Worm (Caenorhabditis elegans) whole organism, mixed stage, embryonic: ENCODE data around the gene C28H8.3.

Experiments used
- M03D4.4 ChIP-seq: sonication (generic microtip); optimal IDR thresholded peaks from 2 replicates; lab custom pipeline; 2017; ENCODE audit warnings: mild to moderate bottlenecking, missing genetic modification characterization, missing compliant biosample characterization
- bed-3 ChIP-seq: fragments of 200-800 bp; sonication (Bioruptor generic); optimal IDR thresholded peaks from 3 replicates; lab custom pipeline; 2018; ENCODE audit warnings: mild to moderate bottlenecking, missing genetic modification characterization, moderate library complexity, missing compliant biosample characterization
- blmp-1 ChIP-seq: fragments of 150-350 bp; optimal IDR thresholded peaks from 2 replicates; lab custom pipeline; 2014; ENCODE audit warnings: missing biosample characterization, missing genetic modification characterization
- ceh-43 ChIP-seq: fragments of 200-800 bp; sonication (Bioruptor generic); optimal IDR thresholded peaks from 2 replicates; lab custom pipeline; 2018; ENCODE audit warnings: mild to moderate bottlenecking, missing genetic modification characterization, moderate library complexity, missing compliant biosample characterization
- ceh-83 ChIP-seq: fragments of 200-800 bp; sonication (Bioruptor generic); optimal IDR thresholded peaks from 2 replicates; lab custom pipeline; 2018; ENCODE audit warnings: mild to moderate bottlenecking, missing genetic modification characterization, missing compliant biosample characterization
- ces-1 ChIP-seq: fragments of 150-350 bp; optimal IDR thresholded peaks from 2 replicates; lab custom pipeline; 2014; ENCODE audit warnings: missing biosample characterization, missing genetic modification reagents, missing genetic modification characterization
- cnd-1 ChIP-seq: fragments of 200-800 bp; sonication (Bioruptor generic); optimal IDR thresholded peaks from 2 replicates; lab custom pipeline; 2018; ENCODE audit warnings: mild to moderate bottlenecking, missing genetic modification characterization, missing compliant biosample characterization
- drap-1 ChIP-seq: fragments of 200-800 bp; sonication (Bioruptor generic); optimal IDR thresholded peaks from 3 replicates; lab custom pipeline; 2018; ENCODE audit warnings: mild to moderate bottlenecking, missing genetic modification characterization, missing compliant biosample characterization
- elt-1 ChIP-seq: sonication (generic microtip); optimal IDR thresholded peaks from 2 replicates; lab custom pipeline; 2017; ENCODE audit warnings: missing genetic modification characterization, mild to moderate bottlenecking, missing compliant biosample characterization, antibody characterized with exemption, moderate library complexity, borderline replicate concordance; ENCODE audit not compliant: insufficient read depth
- elt-3 ChIP-seq: fragments of 150-350 bp; optimal IDR thresholded peaks from 2 replicates; lab custom pipeline; 2014; ENCODE audit warnings: missing biosample characterization, missing genetic modification characterization
- ham-2 ChIP-seq: fragments of 200-800 bp; sonication (Bioruptor generic); optimal IDR thresholded peaks from 2 replicates; lab custom pipeline; 2018; ENCODE audit warnings: mild to moderate bottlenecking, missing genetic modification characterization, missing compliant biosample characterization
- hlh-1 ChIP-seq: fragments of 150-350 bp; optimal IDR thresholded peaks from 2 replicates; lab custom pipeline; 2014; ENCODE audit warnings: missing biosample characterization, missing genetic modification reagents, missing genetic modification characterization
- lin-13 ChIP-seq: fragments of 150-350 bp; optimal IDR thresholded peaks from 2 replicates; lab custom pipeline; 2014; ENCODE audit warnings: missing biosample characterization, missing genetic modification characterization
- lin-32 ChIP-seq: fragments of 200-800 bp; sonication (Bioruptor generic); optimal IDR thresholded peaks from 2 replicates; lab custom pipeline; 2018; ENCODE audit warnings: mild to moderate bottlenecking, missing genetic modification characterization, missing compliant biosample characterization
- lsy-2 ChIP-seq: fragments of 150-350 bp; optimal IDR thresholded peaks from 2 replicates; lab custom pipeline; 2014; ENCODE audit warnings: missing biosample characterization, missing genetic modification characterization
- mab-5 ChIP-seq: fragments of 150-350 bp; optimal IDR thresholded peaks from 2 replicates; lab custom pipeline; 2014; ENCODE audit warnings: missing biosample characterization, missing genetic modification characterization
- mep-1 ChIP-seq: fragments of 150-350 bp; optimal IDR thresholded peaks from 2 replicates; lab custom pipeline; 2017; ENCODE audit warnings: missing biosample characterization, missing genetic modification reagents, missing genetic modification characterization, inconsistent platforms
- mls-2 ChIP-seq: sonication (generic microtip); optimal IDR thresholded peaks from 2 replicates; lab custom pipeline; 2016; ENCODE audit warnings: mild to moderate bottlenecking, missing genetic modification characterization, moderate library complexity, missing compliant biosample characterization
- nhr-12 ChIP-seq: fragments of 150-350 bp; optimal IDR thresholded peaks from 2 replicates; lab custom pipeline; 2014; ENCODE audit warnings: missing biosample characterization, missing genetic modification characterization
- nhr-2 ChIP-seq: fragments of 150-350 bp; optimal IDR thresholded peaks from 2 replicates; lab custom pipeline; 2014; ENCODE audit warnings: missing biosample characterization, missing genetic modification characterization
- nhr-237 ChIP-seq: fragments of 150-350 bp; optimal IDR thresholded peaks from 2 replicates; lab custom pipeline; 2014; ENCODE audit warnings: missing biosample characterization, missing genetic modification characterization
- nhr-28 ChIP-seq: fragments of 150-350 bp; optimal IDR thresholded peaks from 2 replicates; lab custom pipeline; 2014; ENCODE audit warnings: missing biosample characterization, missing genetic modification characterization
- pha-4 ChIP-seq: fragments of 150-350 bp; optimal IDR thresholded peaks from 2 replicates; lab custom pipeline; 2018; ENCODE audit warnings: missing biosample characterization, missing genetic modification reagents, missing genetic modification characterization
- snpc-4 ChIP-seq: fragments of 150-350 bp; optimal IDR thresholded peaks from 2 replicates; lab custom pipeline; 2014; ENCODE audit warnings: missing biosample characterization, missing genetic modification characterization
- sptf-1 ChIP-seq: sonication (generic microtip); optimal IDR thresholded peaks from 2 replicates; lab custom pipeline; 2017; ENCODE audit warnings: mild to moderate bottlenecking, missing genetic modification characterization, moderate library complexity, missing compliant biosample characterization
- tbx-8 ChIP-seq: fragments of 200-800 bp; sonication (Bioruptor generic); optimal IDR thresholded peaks from 2 replicates; lab custom pipeline; 2018; ENCODE audit warnings: mild to moderate bottlenecking, missing genetic modification characterization, moderate library complexity, missing compliant biosample characterization
- unc-120 ChIP-seq: sonication (generic microtip); optimal IDR thresholded peaks from 2 replicates; lab custom pipeline; 2017; ENCODE audit warnings: missing genetic modification characterization, missing compliant biosample characterization; ENCODE audit not compliant: poor library complexity, severe bottlenecking
- unc-39 ChIP-seq: fragments of 150-350 bp; optimal IDR thresholded peaks from 2 replicates; lab custom pipeline; 2014; ENCODE audit warnings: missing biosample characterization, missing genetic modification characterization
- zip-8 ChIP-seq: fragments of 150-350 bp; optimal IDR thresholded peaks from 2 replicates; lab custom pipeline; 2014; ENCODE audit warnings: missing biosample characterization, missing genetic modification characterization
- ztf-11 ChIP-seq: fragments of 150-350 bp; optimal IDR thresholded peaks from 2 replicates; lab custom pipeline; 2014; ENCODE audit warnings: missing biosample characterization, missing genetic modification characterization

C28H8.3 gene

DNA sequence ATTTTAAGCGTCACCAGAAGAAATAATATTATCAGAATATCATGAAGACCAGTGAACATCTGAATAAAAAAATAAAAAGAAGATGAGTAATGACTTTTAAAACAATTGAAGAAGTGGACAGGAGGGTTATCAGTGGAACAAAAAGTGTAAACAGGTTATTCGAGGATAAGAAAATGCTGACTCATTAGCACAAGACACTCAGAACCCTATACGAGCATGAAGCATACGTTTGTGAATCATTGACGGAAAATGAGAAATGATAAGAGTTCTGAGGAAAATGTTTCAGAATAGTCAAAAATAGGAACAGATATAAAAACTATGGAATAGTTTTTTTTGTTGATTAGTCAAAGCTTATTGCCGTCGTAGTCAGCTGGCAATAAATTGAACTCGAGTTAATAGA, 24.4 kb downstream of the C28H8.3 start, which contains the start of gene zmp-1:
zmp-1 (minus strand) TSS at position 101 of the 400 bp plus-strand sequence.
- TF ChIP-seq tbx-8 (GFP tag; lab: Kevin White, UChicago) (no peak), lsy-2 (tag; lab: Kevin White, UChicago) (no peak), ces-1 (GFP tag; lab: Kevin White, UChicago) (no peak), snpc-4 (tag; lab: Kevin White, UChicago) (no peak), M03D4.4 (tag; lab: Kevin White, UChicago) (no peak), pha-4 (no peak), mls-2 (no peak), mab-5 (tag; lab: Kevin White, UChicago) (no peak), mep-1 (tag; lab: Kevin White, UChicago) (no peak), nhr-28 (tag; lab: Kevin White, UChicago) (no peak), ceh-43 (GFP tag; lab: Kevin White, UChicago) (no peak), lin-32 (no peak), drap-1 (GFP tag; lab: Kevin White, UChicago) (no peak), unc-120 (tag; lab: Kevin White, UChicago) (no peak), ceh-83 (GFP tag; lab: Kevin White, UChicago) (no peak)

DNA sequence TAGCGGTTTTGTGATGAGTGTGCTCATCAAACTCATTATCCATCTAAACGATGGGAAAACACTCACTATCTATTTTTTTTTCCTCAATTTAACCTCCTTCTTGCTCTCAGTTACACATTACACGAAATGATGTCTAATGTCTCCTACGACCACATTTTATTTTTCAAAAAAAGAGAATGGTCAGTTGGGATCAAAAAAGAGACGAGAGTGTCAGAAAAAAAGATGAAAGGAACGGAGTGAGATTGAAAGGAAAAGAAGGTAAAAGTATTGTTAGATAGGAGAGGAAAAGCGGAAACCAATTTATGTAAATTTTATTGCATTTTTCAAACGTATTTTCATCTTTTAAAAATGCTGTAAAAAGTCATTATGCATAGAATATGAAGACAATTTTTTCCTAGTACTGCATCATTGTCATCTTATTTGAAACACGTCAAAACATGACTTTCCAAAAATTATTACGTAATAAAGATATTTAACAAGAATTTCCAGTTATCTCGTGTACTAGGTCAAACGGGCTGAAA, 25.7 kb downstream of the C28H8.3 start:
- no peak for TF ChIP-seq elt-3 (tag; lab: Kevin White, UChicago)
- TF ChIP-seq zip-8 (tag; lab: Kevin White, UChicago) = peak; percentile 71
- peak; percentile 7 for TF ChIP-seq ces-1 (GFP tag; lab: Kevin White, UChicago)
- no peak for TF ChIP-seq blmp-1 (tag; lab: Kevin White, UChicago)

- TF ChIP-seq hlh-1 (tag; lab: Kevin White, UChicago) (no peak), unc-39 (no peak), ham-2 (GFP tag; lab: Kevin White, UChicago) (no peak), lin-13 (tag; lab: Kevin White, UChicago) (no peak), mab-5 (tag; lab: Kevin White, UChicago) (no peak), nhr-12 (no peak), nhr-28 (tag; lab: Kevin White, UChicago) (no peak), cnd-1 (tag; lab: Kevin White, UChicago) (no peak), zip-8 (tag; lab: Kevin White, UChicago) (no peak)
- TF ChIP-seq, all 35 proteins: peak for 0
These were observed 28.5 kb downstream of the C28H8.3 start, which contains the start of gene EGAP1.1 for ce11 chrIII:5936992-5937391. Gene EGAP1.1, minus strand, starts transcription at chrIII:5937220.

DNA sequence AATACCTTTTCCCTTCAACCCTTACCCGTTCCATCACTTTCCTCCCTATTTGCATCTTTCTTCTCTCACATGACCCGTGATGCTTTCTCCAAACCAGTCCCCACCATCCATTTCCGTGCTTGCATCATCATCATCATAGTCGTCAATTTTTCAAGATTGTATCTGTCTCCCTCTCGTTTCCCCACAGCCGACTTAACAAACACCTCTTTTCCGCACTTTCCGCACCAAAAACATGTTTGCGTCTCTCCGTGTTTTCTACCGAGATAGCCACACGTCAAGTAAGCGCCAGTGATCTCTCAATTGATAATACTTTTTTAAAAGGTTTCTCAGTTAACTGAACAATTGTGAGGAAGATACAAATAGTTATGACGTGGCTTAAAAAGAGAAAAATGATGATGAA, 29.5 kb downstream of the C28H8.3 start:
- TF ChIP-seq sptf-1 (no peak), ztf-11 (tag; lab: Kevin White, UChicago) (no peak), ceh-83 (GFP tag; lab: Kevin White, UChicago) (no peak), nhr-2 (tag; lab: Kevin White, UChicago) (no peak), nhr-28 (tag; lab: Kevin White, UChicago) (no peak), nhr-237 (tag; lab: Kevin White, UChicago) (peak; percentile 76), ham-2 (GFP tag; lab: Kevin White, UChicago) (peak; percentile 57), mls-2 (no peak), blmp-1 (tag; lab: Kevin White, UChicago) (peak; percentile 45), pha-4 (no peak), snpc-4 (tag; lab: Kevin White, UChicago) (no peak), M03D4.4 (tag; lab: Kevin White, UChicago) (no peak), bed-3 (no peak), nhr-12 (no peak), elt-3 (tag; lab: Kevin White, UChicago) (no peak), lin-32 (no peak), elt-1 (peak; percentile 78)

ce11 chrIII:5938790-5939452, 30.4 kb downstream of the C28H8.3 start:
- peak; percentile 71 for TF ChIP-seq zip-8 (tag; lab: Kevin White, UChicago)
- TF ChIP-seq nhr-28 (tag; lab: Kevin White, UChicago) = no peak
